Fruit fly (Drosophila melanogaster) S2 (cell line): ENCODE measurements around the gene TwdlZ.

Experiments
- CG8478 ChIP-seq: fragments of >200 bp; optimal IDR thresholded peaks from 2 replicates; lab custom pipeline; 2018
- CTCF ChIP-seq, 2 experiments: fragments of >200 bp; optimal IDR thresholded peaks; 2 replicates each; lab custom pipeline; 2018

DNA sequence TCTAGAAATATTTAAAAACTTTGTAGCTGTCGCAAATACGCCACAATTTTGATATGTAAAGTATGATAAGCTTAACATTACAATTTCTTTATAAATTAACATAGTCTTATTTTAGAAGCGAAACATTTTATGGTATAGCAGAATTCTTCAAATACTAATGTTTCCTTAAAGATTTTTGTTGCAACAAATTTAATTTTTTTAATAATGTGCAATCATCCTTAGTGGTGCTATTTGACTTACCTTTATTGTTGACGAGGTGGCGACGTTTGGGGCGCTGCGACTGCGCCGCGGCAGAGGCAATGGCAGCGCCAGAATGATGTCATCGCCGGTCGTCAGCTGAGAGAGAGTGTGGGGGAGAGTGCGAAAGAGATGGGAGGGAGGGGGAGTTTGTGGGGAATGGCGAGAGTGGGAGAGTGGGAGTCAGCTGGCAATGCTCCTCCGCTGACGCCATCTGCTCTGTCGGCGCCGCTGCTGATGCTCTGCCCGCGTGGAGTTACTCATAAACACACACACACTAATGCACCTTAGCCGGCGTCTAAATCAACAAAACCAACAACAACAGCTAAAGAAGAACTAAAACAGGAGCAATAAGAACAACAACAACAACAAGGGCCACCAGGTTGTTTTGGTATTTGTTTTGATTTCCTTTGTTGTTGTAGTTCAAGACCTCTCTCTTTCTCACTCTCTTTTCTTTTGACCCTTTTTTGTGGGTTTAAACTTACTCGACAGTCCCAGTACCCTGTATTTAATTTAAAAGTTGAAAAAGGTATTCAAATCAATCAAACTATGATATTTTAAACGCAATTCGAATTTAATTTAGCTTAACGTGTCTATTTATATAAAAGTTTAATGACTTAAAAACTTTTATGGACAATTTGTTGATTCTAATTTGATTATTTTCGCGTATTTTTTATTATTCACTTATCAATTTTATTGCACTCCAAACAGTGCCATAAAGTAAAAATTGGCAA is 14.5 kb upstream of the TwdlZ start:
- no peak for TF ChIP-seq CTCF (optimal IDR thresholded peaks at IDR 0.05; lab: Kevin White, UChicago)
- no peak for TF ChIP-seq CG8478
